Worm (Caenorhabditis elegans): Measurements from ENCODE around the gene T04A11.1.

- no peak for TF ChIP-seq lsy-2 (tag; optimal IDR thresholded peaks at IDR 0.05)
- TF ChIP-seq elt-1 (tag; optimal IDR thresholded peaks at IDR 0.05): no peak
- no peak for TF ChIP-seq ceh-82 (tag; optimal IDR thresholded peaks at IDR 0.05)
- no peak for TF ChIP-seq ztf-4 (tag; optimal IDR thresholded peaks at IDR 0.05)
- TF ChIP-seq nhr-129 (tag; optimal IDR thresholded peaks at IDR 0.05): no peak
- no peak for TF ChIP-seq unc-62 (GFP tag; optimal IDR thresholded peaks at IDR 0.05)
- TF ChIP-seq zag-1 (tag; optimal IDR thresholded peaks at IDR 0.05): no peak
- TF ChIP-seq egl-27 (tag; optimal IDR thresholded peaks at IDR 0.05): no peak
- TF ChIP-seq lin-39 (tag; optimal IDR thresholded peaks at IDR 0.05): no peak
Measured at ce11 chrIV:12454115-12454514, 22.7 kb downstream of the T04A11.1 start, which contains the start of gene spe-44.

Measured in whole organism, L2 larva.